Fruit fly (Drosophila melanogaster) whole organism, pupa: ENCODE measurements around the gene Dip-C.

Experiments
- CG10348 ChIP-seq: fragments of 200-800 bp; sonication (Bioruptor generic); IDR thresholded peaks from 2 replicates; pipeline ENCODE4 v1.3.6; 2022; ENCODE audit warnings: missing biosample characterization, missing genetic modification characterization
- CG12605 ChIP-seq: fragments of 200-800 bp; sonication (Bioruptor generic); IDR thresholded peaks from 2 replicates; pipeline ENCODE4 v1.3.6; 2022; ENCODE audit warnings: missing biosample characterization, missing genetic modification characterization
- CG13204 ChIP-seq: fragments of 200-800 bp; sonication (Bioruptor generic); optimal IDR thresholded peaks from 2 replicates; lab custom pipeline; 2018; ENCODE audit warnings: missing biosample characterization, mild to moderate bottlenecking, missing genetic modification characterization, moderate library complexity
- CG14655 ChIP-seq: fragments of 200-800 bp; sonication (Bioruptor generic); optimal IDR thresholded peaks from 3 replicates; lab custom pipeline; 2017; ENCODE audit warnings: mild to moderate bottlenecking, missing biosample characterization, missing genetic modification reagents, missing genetic modification characterization
- CG15710 ChIP-seq: fragments of 200-800 bp; sonication (Bioruptor generic); optimal IDR thresholded peaks from 2 replicates; lab custom pipeline; 2018; ENCODE audit warnings: missing biosample characterization, mild to moderate bottlenecking, missing genetic modification characterization, moderate library complexity
- CG17806 ChIP-seq: fragments of 200-800 bp; sonication (Bioruptor generic); optimal IDR thresholded peaks from 2 replicates; lab custom pipeline; 2018; ENCODE audit warnings: missing biosample characterization, mild to moderate bottlenecking, missing genetic modification characterization, moderate library complexity
- CG32121 ChIP-seq: fragments of 200-800 bp; sonication (Bioruptor generic); IDR thresholded peaks from 2 replicates; pipeline ENCODE4 v1.3.6; 2022; ENCODE audit warnings: missing biosample characterization, missing genetic modification characterization
- CG34367 ChIP-seq: fragments of 200-800 bp; sonication (Bioruptor generic); optimal IDR thresholded peaks from 2 replicates; lab custom pipeline; 2018; ENCODE audit warnings: missing biosample characterization, mild to moderate bottlenecking, missing genetic modification characterization
- CG4496 ChIP-seq: fragments of 200-800 bp; sonication (Bioruptor generic); IDR thresholded peaks from 3 replicates; pipeline ENCODE4 v1.3.6; 2022; ENCODE audit warnings: missing biosample characterization, missing genetic modification characterization
- CG8159 ChIP-seq: fragments of 200-800 bp; sonication (Bioruptor generic); optimal IDR thresholded peaks from 3 replicates; lab custom pipeline; 2018; ENCODE audit warnings: missing biosample characterization, mild to moderate bottlenecking, missing genetic modification characterization, moderate library complexity
- CG9948 ChIP-seq: fragments of 200-800 bp; sonication (Bioruptor generic); optimal IDR thresholded peaks from 2 replicates; lab custom pipeline; 2018; ENCODE audit warnings: missing biosample characterization, mild to moderate bottlenecking, missing genetic modification characterization, moderate library complexity
- EcR ChIP-seq: fragments of 200-800 bp; sonication (Bioruptor generic); optimal IDR thresholded peaks from 3 replicates; lab custom pipeline; 2019; ENCODE audit warnings: missing biosample characterization, missing genetic modification characterization, mild to moderate bottlenecking, moderate library complexity, missing genetic modification reagents
- Ets98B ChIP-seq: fragments of 200-800 bp; sonication (Bioruptor generic); IDR thresholded peaks from 2 replicates; pipeline ENCODE4 v1.3.6; 2022; ENCODE audit warnings: missing biosample characterization, missing genetic modification characterization
- Pif1A ChIP-seq: fragments of 200-800 bp; sonication (Bioruptor generic); optimal IDR thresholded peaks from 3 replicates; lab custom pipeline; 2016; ENCODE audit warnings: missing biosample characterization, missing genetic modification characterization
- Pif1B ChIP-seq: fragments of 200-800 bp; sonication (Bioruptor generic); optimal IDR thresholded peaks from 3 replicates; lab custom pipeline; 2016; ENCODE audit warnings: missing biosample characterization, missing genetic modification characterization
- Snoo ChIP-seq: fragments of 200-800 bp; sonication (Bioruptor generic); optimal IDR thresholded peaks from 3 replicates; lab custom pipeline; 2017; ENCODE audit warnings: missing biosample characterization, mild to moderate bottlenecking, missing genetic modification characterization, inconsistent platforms
- fd96Ca ChIP-seq: fragments of 200-800 bp; sonication (Bioruptor generic); IDR thresholded peaks from 3 replicates; pipeline ENCODE4 v1.3.6; 2022; ENCODE audit warnings: missing biosample characterization, missing genetic modification characterization
- gl ChIP-seq: fragments of 200-800 bp; sonication (Bioruptor generic); optimal IDR thresholded peaks from 2 replicates; lab custom pipeline; 2018; ENCODE audit warnings: missing biosample characterization, mild to moderate bottlenecking, missing genetic modification characterization
- rn ChIP-seq: fragments of 200-800 bp; sonication (Bioruptor generic); IDR thresholded peaks from 2 replicates; pipeline ENCODE4 v1.3.6; 2022; ENCODE audit warnings: missing biosample characterization, missing genetic modification characterization

The Dip-C gene

DNA sequence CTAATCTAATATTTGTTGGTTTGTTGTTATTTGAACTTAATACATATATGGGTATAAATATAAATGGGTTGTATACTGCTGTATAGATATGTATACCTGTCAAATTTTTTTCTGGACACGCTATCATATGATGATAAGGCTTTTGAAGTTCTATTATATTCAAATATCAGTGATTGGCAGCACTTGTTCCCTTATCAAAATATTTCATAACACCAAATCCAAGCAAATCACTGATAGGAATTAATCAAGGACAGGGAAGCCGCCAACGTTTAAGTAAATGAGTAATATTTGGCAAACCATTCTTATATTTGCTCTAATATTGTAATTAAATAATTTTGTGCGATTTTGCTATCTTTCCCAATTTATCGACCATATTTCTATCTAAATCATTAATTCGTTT, 34.3 kb downstream of the Dip-C start:
- no peak for TF ChIP-seq CG8159 (tag; lab: Kevin White, UChicago)
- no peak for TF ChIP-seq gl
- no peak for TF ChIP-seq CG10348
- no peak for TF ChIP-seq Pif1A (GFP tag; lab: Kevin White, UChicago)
- no peak for TF ChIP-seq CG12605 (GFP tag; lab: Robert Waterston, UW)
- TF ChIP-seq CG4496 (GFP tag; lab: Robert Waterston, UW): no peak

DNA sequence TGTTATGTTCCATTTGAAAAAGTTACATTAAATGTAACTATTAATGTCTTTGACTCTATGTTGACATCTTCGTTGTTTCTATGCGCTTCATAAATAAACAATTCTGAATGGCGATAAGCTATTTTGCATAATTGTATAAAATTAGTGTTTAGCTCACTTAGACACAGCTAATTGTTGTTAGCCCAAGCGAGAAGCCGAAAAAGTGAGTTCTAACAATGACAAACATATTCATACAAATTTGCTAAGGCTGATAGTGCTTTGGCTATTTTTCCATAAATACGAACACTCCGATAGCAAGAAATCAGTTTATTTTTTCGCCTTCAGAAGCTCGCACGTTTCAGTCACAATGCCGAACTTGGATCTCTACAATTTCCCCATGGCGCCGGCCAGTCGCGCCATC, 35.4 kb downstream of the Dip-C start, which contains the start of gene GstD7:
Gene GstD7, plus strand, starts transcription at position 301 of the 400 bp plus-strand sequence.
- TF ChIP-seq CG9948 (no peak), CG15710 (no peak), CG34367 (tag; lab: Kevin White, UChicago) (no peak), CG12605 (GFP tag; lab: Robert Waterston, UW) (no peak), CG14655 (GFP tag; lab: Kevin White, UChicago) (no peak), Ets98B (no peak), Snoo (tag; lab: Kevin White, UChicago) (no peak), CG17806 (tag; lab: Kevin White, UChicago) (no peak), Pif1B (GFP tag; lab: Kevin White, UChicago) (no peak), CG4496 (GFP tag; lab: Robert Waterston, UW) (no peak), Pif1A (GFP tag; lab: Kevin White, UChicago) (no peak), gl (no peak), CG8159 (tag; lab: Kevin White, UChicago) (no peak), CG10348 (no peak)

DNA sequence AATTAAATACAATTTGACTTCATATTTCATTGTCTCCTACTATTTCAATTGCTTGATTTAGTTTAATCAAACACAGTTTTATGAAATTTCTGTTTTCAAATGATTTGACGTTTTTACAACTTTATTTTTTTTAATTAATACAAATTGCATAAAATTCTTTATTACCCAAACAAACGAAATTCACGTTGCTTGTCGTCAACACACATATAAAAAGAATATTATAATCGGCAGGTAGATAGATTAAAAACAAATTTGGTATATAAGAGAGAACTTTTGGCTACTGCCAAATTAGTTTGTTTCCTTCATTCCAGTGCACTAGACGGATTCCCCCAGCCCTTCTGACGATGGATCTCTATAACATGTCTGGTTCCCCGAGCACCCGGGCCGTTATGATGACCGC, 36.7 kb downstream of the Dip-C start, which contains the start of gene GstD6:
Gene GstD6, plus strand, starts transcription at position 301 of the 400 bp plus-strand sequence.
- TF ChIP-seq CG10348 (no peak), EcR (GFP tag; lab: Kevin White, UChicago) (no peak)

DNA sequence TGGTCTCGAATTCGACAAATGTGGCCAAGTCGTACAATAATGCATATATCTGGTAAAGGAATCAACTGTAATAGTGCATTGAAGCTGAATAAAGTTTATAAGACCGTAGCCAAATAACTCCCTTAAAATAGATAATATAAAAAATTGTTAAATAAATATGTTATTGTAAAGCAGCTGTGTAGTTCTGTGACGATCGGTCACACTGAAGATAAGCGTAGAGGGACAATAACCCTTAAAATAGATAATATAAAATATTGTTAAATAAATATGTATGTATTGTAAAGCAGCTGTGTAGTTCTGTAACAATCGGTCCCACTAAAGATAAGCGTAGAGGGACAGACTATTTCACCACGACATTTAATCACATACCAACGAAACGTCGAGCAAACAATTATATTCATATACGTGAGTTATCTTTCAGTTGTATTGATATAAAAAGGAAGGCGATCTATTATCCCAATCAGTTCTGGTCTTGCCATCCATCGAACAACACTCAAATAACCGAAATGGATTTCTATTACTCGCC, 38.2 kb downstream of the Dip-C start, which contains the start of gene GstD5:
Gene GstD5, plus strand, starts transcription at position 476 of the 526 bp plus-strand sequence.
- TF ChIP-seq EcR (GFP tag; lab: Kevin White, UChicago) (peak; percentile 76), CG15710 (no peak), CG13204 (GFP tag; lab: Kevin White, UChicago) (no peak)

DNA sequence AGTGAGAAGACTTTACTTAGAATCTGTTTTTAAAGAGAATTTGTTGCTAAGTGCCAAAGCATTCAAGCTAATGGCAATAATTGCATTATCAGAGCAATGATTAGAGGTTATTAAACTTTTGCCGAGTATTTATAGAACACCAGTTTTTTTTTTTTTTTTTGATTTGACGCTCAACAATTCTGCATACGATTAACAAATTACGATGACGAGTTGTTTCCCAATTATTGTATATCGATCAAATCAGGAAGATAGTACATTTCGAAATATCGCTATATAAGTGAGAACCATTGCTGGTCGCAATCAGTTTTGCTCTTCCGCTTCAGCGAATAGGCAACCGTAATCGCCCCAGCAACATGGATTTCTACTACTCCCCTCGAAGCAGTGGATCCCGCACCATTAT, 39.8 kb downstream of the Dip-C start, which contains the start of gene GstD4:
Gene GstD4, plus strand, starts transcription at position 301 of the 400 bp plus-strand sequence.
- TF ChIP-seq EcR (GFP tag; lab: Kevin White, UChicago) (peak; percentile 21), CG32121 (GFP tag; lab: Robert Waterston, UW) (no peak)

DNA sequence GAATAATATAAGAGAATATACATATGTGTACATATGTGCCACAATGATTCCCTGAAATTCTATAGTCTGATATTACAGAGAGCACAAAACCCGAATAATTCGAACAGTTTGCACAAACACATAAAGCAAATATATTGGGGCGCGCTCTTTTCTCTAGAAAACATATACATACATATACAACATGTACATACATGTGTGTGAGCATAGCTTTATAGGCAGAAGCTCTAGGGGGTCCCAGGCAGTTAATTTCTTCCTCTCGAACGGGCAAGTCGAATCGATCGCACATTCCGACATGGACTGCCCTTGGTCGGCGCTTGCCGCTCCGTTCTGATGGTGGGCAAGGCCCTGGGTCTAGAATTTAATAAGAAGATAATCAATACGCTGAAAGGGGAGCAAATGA, 40.8 kb downstream of the Dip-C start, which contains the start of gene GstD3:
Gene GstD3, plus strand, starts transcription at position 269 of the 400 bp plus-strand sequence.
- TF ChIP-seq CG4496 (GFP tag; lab: Robert Waterston, UW) (no peak), CG9948 (no peak), EcR (GFP tag; lab: Kevin White, UChicago) (peak; percentile 25)

DNA sequence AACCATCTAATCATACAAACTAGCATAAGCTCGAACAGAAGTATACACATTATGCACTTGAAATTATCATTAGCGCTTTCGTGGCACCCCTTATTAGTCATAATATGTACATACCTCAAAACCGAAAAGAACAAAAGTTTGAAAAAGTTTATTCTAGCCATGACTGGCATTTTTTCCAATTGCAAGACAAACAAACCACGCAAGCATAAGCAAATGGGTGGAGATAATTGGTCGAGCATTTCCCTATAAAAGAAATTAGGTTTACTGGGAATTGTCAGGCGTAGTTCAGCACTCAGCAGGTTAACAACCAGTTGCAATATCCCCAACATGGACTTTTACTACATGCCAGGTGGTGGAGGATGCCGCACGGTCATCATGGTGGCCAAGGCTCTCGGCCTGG, 41.9 kb downstream of the Dip-C start, which contains the start of gene GstD2:
Gene GstD2, plus strand, starts transcription at position 301 of the 400 bp plus-strand sequence.
- TF ChIP-seq EcR (GFP tag; lab: Kevin White, UChicago): no peak
- TF ChIP-seq CG32121 (GFP tag; lab: Robert Waterston, UW): no peak
- no peak for TF ChIP-seq CG9948

DNA sequence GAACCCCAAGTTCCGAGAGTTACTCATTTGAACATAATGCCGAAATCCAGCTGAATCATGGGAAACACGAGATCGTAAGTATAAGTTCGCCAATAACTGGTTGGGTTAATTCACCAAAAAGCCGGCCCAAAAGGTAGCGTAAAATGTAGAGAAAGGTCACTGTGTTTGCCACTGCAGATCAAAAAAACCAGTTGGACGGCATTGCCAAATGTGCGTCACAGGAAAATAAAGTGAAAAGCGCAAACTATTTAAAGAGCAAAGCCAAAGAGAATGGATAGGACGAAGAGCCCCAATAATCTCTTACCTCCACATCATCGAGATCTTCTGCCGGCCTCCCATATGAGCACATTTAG, 42.9 kb downstream of the Dip-C start:
- no peak for TF ChIP-seq rn (GFP tag; lab: Robert Waterston, UW)
- peak; percentile 84 for TF ChIP-seq EcR (GFP tag; lab: Kevin White, UChicago)
- no peak for TF ChIP-seq CG17806 (tag; lab: Kevin White, UChicago)
- TF ChIP-seq CG32121 (GFP tag; lab: Robert Waterston, UW): no peak
- TF ChIP-seq CG12605 (GFP tag; lab: Robert Waterston, UW): peak; percentile 10; the same call in 1 of the 2 replicates
- no peak for TF ChIP-seq gl
- no peak for TF ChIP-seq Pif1B (GFP tag; lab: Kevin White, UChicago)
- no peak for TF ChIP-seq fd96Ca (GFP tag; lab: Robert Waterston, UW)
- no peak for TF ChIP-seq CG4496 (GFP tag; lab: Robert Waterston, UW)
- TF ChIP-seq, all 21 proteins: peak for 2
